Worm (Caenorhabditis elegans) whole organism, young adult: ENCODE measurements around the gene W08E12.5.
"Not testable (repeated sequence)": the region's sequence is repeated elsewhere in the genome, so short reads cannot be mapped to it uniquely, and the experiment has no call there.

Experiments
- B0019.2 ChIP-seq: fragments of 200-800 bp; sonication (Bioruptor generic); conservative IDR thresholded peaks from 2 replicates; pipeline ENCODE4 v1.3.6; 2022; ENCODE audit warnings: missing genetic modification reagents, missing genetic modification characterization, missing compliant biosample characterization
- B0261.1 ChIP-seq: sonication (generic microtip); optimal IDR thresholded peaks from 2 replicates; lab custom pipeline; 2016; ENCODE audit warnings: mild to moderate bottlenecking, missing genetic modification characterization, moderate library complexity, missing compliant biosample characterization
- D2030.7 ChIP-seq: fragments of 200-800 bp; sonication (Bioruptor generic); IDR thresholded peaks from 2 replicates; pipeline ENCODE4 v1.3.6; 2022; ENCODE audit warnings: missing genetic modification reagents, missing genetic modification characterization, missing compliant biosample characterization
- F39B2.1 ChIP-seq: fragments of 200-800 bp; sonication (Bioruptor generic); IDR thresholded peaks from 2 replicates; pipeline ENCODE4 v1.3.6; 2022; ENCODE audit warnings: missing genetic modification reagents, missing genetic modification characterization, missing compliant biosample characterization
- F57C9.4 ChIP-seq: sonication (generic microtip); optimal IDR thresholded peaks from 2 replicates; lab custom pipeline; 2017; ENCODE audit warnings: mild to moderate bottlenecking, missing genetic modification characterization, missing compliant biosample characterization
- K12H6.12 ChIP-seq: fragments of 200-800 bp; sonication (Bioruptor generic); optimal IDR thresholded peaks from 2 replicates; lab custom pipeline; 2018; ENCODE audit warnings: mild to moderate bottlenecking, missing genetic modification characterization, missing compliant biosample characterization
- Y53F4B.3 ChIP-seq: fragments of 200-800 bp; sonication (Bioruptor generic); IDR thresholded peaks from 2 replicates; pipeline ENCODE4 v1.3.6; 2022; ENCODE audit warnings: missing genetic modification reagents, missing genetic modification characterization, missing compliant biosample characterization
- Y56A3A.18 ChIP-seq: fragments of 200-800 bp; sonication (Bioruptor generic); IDR thresholded peaks from 2 replicates; pipeline ENCODE4 v1.3.6; 2022; ENCODE audit warnings: missing genetic modification reagents, missing genetic modification characterization, missing compliant biosample characterization
- Y95B8A.8 ChIP-seq: fragments of 200-800 bp; sonication (Bioruptor generic); IDR thresholded peaks from 2 replicates; pipeline ENCODE4 v1.3.6; 2022; ENCODE audit warnings: missing genetic modification reagents, missing genetic modification characterization, missing compliant biosample characterization
- aptf-2 ChIP-seq: fragments of 200-800 bp; sonication (Bioruptor generic); conservative IDR thresholded peaks from 2 replicates; pipeline ENCODE4 v1.3.6; 2022; ENCODE audit warnings: missing genetic modification reagents, missing genetic modification characterization, missing compliant biosample characterization
- athp-1 ChIP-seq: sonication (generic microtip); optimal IDR thresholded peaks from 2 replicates; lab custom pipeline; 2017; ENCODE audit warnings: mild to moderate bottlenecking, missing genetic modification characterization, missing compliant biosample characterization
- attf-3 ChIP-seq: fragments of 200-800 bp; sonication (Bioruptor generic); conservative IDR thresholded peaks from 2 replicates; pipeline ENCODE4 v1.3.6; 2022; ENCODE audit warnings: missing genetic modification reagents, missing genetic modification characterization, missing compliant biosample characterization
- attf-5 ChIP-seq: fragments of 200-800 bp; sonication (Bioruptor generic); optimal IDR thresholded peaks from 2 replicates; lab custom pipeline; 2018; ENCODE audit warnings: mild to moderate bottlenecking, missing genetic modification characterization, missing compliant biosample characterization
- bed-1 ChIP-seq: fragments of 200-800 bp; sonication (Bioruptor generic); IDR thresholded peaks from 2 replicates; pipeline ENCODE4 v1.3.6; 2022; ENCODE audit warnings: missing genetic modification reagents, missing genetic modification characterization, missing compliant biosample characterization
- ceh-100 ChIP-seq: fragments of 200-800 bp; sonication (Bioruptor generic); IDR thresholded peaks from 2 replicates; pipeline ENCODE4 v1.3.6; 2022; ENCODE audit warnings: missing genetic modification reagents, missing genetic modification characterization, missing compliant biosample characterization
- ceh-27 ChIP-seq: fragments of 200-800 bp; sonication (Bioruptor generic); optimal IDR thresholded peaks from 2 replicates; lab custom pipeline; 2018; ENCODE audit warnings: mild to moderate bottlenecking, missing genetic modification characterization, moderate library complexity, missing compliant biosample characterization
- ceh-58 ChIP-seq: fragments of 200-800 bp; sonication (Bioruptor generic); IDR thresholded peaks from 2 replicates; pipeline ENCODE4 v1.3.6; 2022; ENCODE audit warnings: missing genetic modification characterization, missing compliant biosample characterization
- egrh-3 ChIP-seq: fragments of 200-800 bp; sonication (Bioruptor generic); IDR thresholded peaks from 2 replicates; pipeline ENCODE4 v1.3.6; 2022; ENCODE audit warnings: missing genetic modification reagents, missing genetic modification characterization, missing compliant biosample characterization
- ets-4 ChIP-seq: fragments of 200-800 bp; sonication (Bioruptor generic); optimal IDR thresholded peaks from 2 replicates; lab custom pipeline; 2018; ENCODE audit warnings: mild to moderate bottlenecking, missing genetic modification characterization, missing compliant biosample characterization
- hlh-12 ChIP-seq: sonication (generic microtip); optimal IDR thresholded peaks from 2 replicates; lab custom pipeline; 2016; ENCODE audit warnings: missing genetic modification characterization, missing compliant biosample characterization
- hmg-1.2 ChIP-seq: fragments of 200-800 bp; sonication (Bioruptor generic); IDR thresholded peaks from 2 replicates; pipeline ENCODE4 v1.3.6; 2022; ENCODE audit warnings: missing genetic modification reagents, missing genetic modification characterization, missing compliant biosample characterization
- hsf-1 ChIP-seq: fragments of 200-800 bp; sonication (Bioruptor generic); IDR thresholded peaks from 2 replicates; pipeline ENCODE4 v1.3.6; 2022; ENCODE audit warnings: missing genetic modification reagents, missing genetic modification characterization, missing compliant biosample characterization
- lag-1 ChIP-seq: fragments of 200-800 bp; sonication (Bioruptor generic); IDR thresholded peaks from 2 replicates; pipeline ENCODE4 v1.3.6; 2022; ENCODE audit warnings: missing genetic modification reagents, missing genetic modification characterization, missing compliant biosample characterization
- let-607 ChIP-seq, 2 experiments: fragments of 200-800 bp in 1 of 2; sonication (Bioruptor generic) in 1 of 2; sonication (generic microtip) in 1 of 2; optimal IDR thresholded peaks; 2 replicates each; lab custom pipeline; 2016 to 2018; ENCODE audit warnings: mild to moderate bottlenecking in 2 of 2, missing compliant biosample characterization in 2 of 2, missing genetic modification characterization in 2 of 2, moderate library complexity in 2 of 2, missing genotype in 1 of 2
- lin-26 ChIP-seq: fragments of 200-800 bp; sonication (Bioruptor generic); IDR thresholded peaks from 2 replicates; pipeline ENCODE4 v1.3.6; 2022; ENCODE audit warnings: missing genetic modification reagents, missing genetic modification characterization, missing compliant biosample characterization
- lir-1 ChIP-seq: fragments of 200-800 bp; sonication (Bioruptor generic); conservative IDR thresholded peaks from 2 replicates; pipeline ENCODE4 v1.3.6; 2022; ENCODE audit warnings: missing genetic modification reagents, missing genetic modification characterization, missing compliant biosample characterization
- madf-6 ChIP-seq: fragments of 200-800 bp; sonication (Bioruptor generic); IDR thresholded peaks from 2 replicates; pipeline ENCODE4 v1.3.6; 2022; ENCODE audit warnings: missing genetic modification reagents, missing genetic modification characterization, missing compliant biosample characterization
- nfya-1 ChIP-seq: sonication (generic microtip); optimal IDR thresholded peaks from 2 replicates; lab custom pipeline; 2017; ENCODE audit warnings: antibody characterized with exemption, missing compliant biosample characterization, missing genetic modification characterization, borderline replicate concordance; ENCODE audit not compliant: insufficient read depth
- nhr-120 ChIP-seq: fragments of 200-800 bp; sonication (Bioruptor generic); IDR thresholded peaks from 2 replicates; pipeline ENCODE4 v1.3.6; 2022; ENCODE audit warnings: missing genetic modification characterization, missing compliant biosample characterization
- nhr-80 ChIP-seq: sonication (generic microtip); optimal IDR thresholded peaks from 2 replicates; lab custom pipeline; 2016; ENCODE audit warnings: missing genetic modification characterization, missing compliant biosample characterization
- rec-8 ChIP-seq, 2 experiments: sonication (generic microtip); optimal IDR thresholded peaks; 2 replicates each; lab custom pipeline; 2016; ENCODE audit warnings: mild to moderate bottlenecking in 2 of 2, missing genetic modification characterization in 2 of 2, missing genetic modification reagents in 2 of 2, missing genotype in 2 of 2, missing biosample characterization in 1 of 2, missing compliant biosample characterization in 1 of 2, moderate library complexity in 1 of 2
- rpc-1 ChIP-seq, 2 experiments: fragments of 150-350 bp in 1 of 2; sonication (generic microtip) in 1 of 2; optimal IDR thresholded peaks; 2 replicates each; lab custom pipeline; 2014 to 2018; ENCODE audit warnings: missing biosample characterization in 1 of 2, missing genetic modification characterization in 1 of 2, missing genetic modification reagents in 1 of 2, missing genotype in 1 of 2
- sdz-38 ChIP-seq: sonication (generic microtip); optimal IDR thresholded peaks from 2 replicates; lab custom pipeline; 2016; ENCODE audit warnings: missing genotype, missing genetic modification characterization, missing compliant biosample characterization
- snpc-1.3 ChIP-seq: sonication (generic microtip); optimal IDR thresholded peaks from 2 replicates; lab custom pipeline; 2017; ENCODE audit warnings: missing genetic modification characterization, mild to moderate bottlenecking, missing compliant biosample characterization, antibody characterized with exemption, moderate library complexity, missing genotype, missing genetic modification reagents; ENCODE audit not compliant: insufficient read depth
- snpc-3.4 ChIP-seq: sonication (generic microtip); optimal IDR thresholded peaks from 2 replicates; lab custom pipeline; 2017; ENCODE audit warnings: missing genetic modification characterization, mild to moderate bottlenecking, missing compliant biosample characterization, antibody characterized with exemption, moderate library complexity, missing genotype, missing genetic modification reagents
- tlf-1 ChIP-seq: fragments of 200-800 bp; sonication (Bioruptor generic); optimal IDR thresholded peaks from 2 replicates; lab custom pipeline; 2018; ENCODE audit warnings: mild to moderate bottlenecking, missing genetic modification characterization, missing compliant biosample characterization
- unc-130 ChIP-seq: sonication (generic microtip); optimal IDR thresholded peaks from 2 replicates; lab custom pipeline; 2016; ENCODE audit warnings: missing genetic modification reagents, missing genetic modification characterization, missing compliant biosample characterization
- ztf-25 ChIP-seq: fragments of 200-800 bp; sonication (Bioruptor generic); IDR thresholded peaks from 2 replicates; pipeline ENCODE4 v1.3.6; 2022; ENCODE audit warnings: missing genetic modification reagents, missing genetic modification characterization, missing compliant biosample characterization
- ztf-6 ChIP-seq: fragments of 200-800 bp; sonication (Bioruptor generic); IDR thresholded peaks from 2 replicates; pipeline ENCODE4 v1.3.6; 2022; ENCODE audit warnings: missing genetic modification reagents, missing genetic modification characterization, missing compliant biosample characterization

The W08E12.5 gene

ce11 chrIV:3313311-3313710 is 12.7 kb downstream of the W08E12.5 start (continued):
- peak; percentile 92 for TF ChIP-seq nhr-120 (GFP tag; lab: Robert Waterston, UW)

- TF ChIP-seq hmg-1.2: peak; percentile 45; the same call in 1 of the 2 replicates
Measured at ce11 chrIV:3314099-3314498, 13.5 kb downstream of the W08E12.5 start.

ce11 chrIV:3320778-3321177 is 20.2 kb downstream of the W08E12.5 start:
- peak; percentile 81 for TF ChIP-seq egrh-3

ce11 chrIV:3331758-3332157 is 31.2 kb downstream of the W08E12.5 start, which contains the start of gene F42A6.5:
Gene F42A6.5 (minus strand): TSS chrIV:3331858.
- TF ChIP-seq nfya-1 (tag; lab: Kevin White, UChicago); ets-4 (GFP tag; lab: Kevin White, UChicago); ztf-25 (GFP tag; lab: Robert Waterston, UW): not testable (repeated sequence)

ce11 chrIV:3336585-3336984 is 36.0 kb downstream of the W08E12.5 start, which contains the start of gene F42A6.6:
Gene F42A6.6 (minus strand): TSS chrIV:3336873.
- TF ChIP-seq let-607 (tag; optimal IDR thresholded peaks at IDR 0.05; lab: Kevin White, UChicago): peak; percentile 29 to 48
- TF ChIP-seq rpc-1 (optimal IDR thresholded peaks at IDR 0.05; lab: Kevin White, UChicago): no peak
- peak; percentile 10 for TF ChIP-seq rpc-1 (tag; optimal IDR thresholded peaks at IDR 0.05; lab: Kevin White, UChicago)
- peak; percentile 51 for TF ChIP-seq K12H6.12 (tag; lab: Kevin White, UChicago)
- peak; percentile 72; the same call in 1 of the 2 replicates for TF ChIP-seq ceh-58 (GFP tag; lab: Robert Waterston, UW)
- peak; percentile 42; the same call in 1 of the 2 replicates for TF ChIP-seq attf-3 (GFP tag; lab: Robert Waterston, UW)
- TF ChIP-seq tlf-1 (GFP tag; lab: Kevin White, UChicago): peak; percentile 86
- no peak for TF ChIP-seq lag-1 (GFP tag; lab: Robert Waterston, UW)
- TF ChIP-seq bed-1 (GFP tag; lab: Robert Waterston, UW): no peak
- TF ChIP-seq F39B2.1 (GFP tag; lab: Robert Waterston, UW): peak; percentile 75; the same call in 1 of the 2 replicates
- TF ChIP-seq hmg-1.2: peak; percentile 60
- TF ChIP-seq egrh-3: no peak
- peak; percentile 52; the same call in 1 of the 2 replicates for TF ChIP-seq ztf-6
- peak; percentile 42 for TF ChIP-seq attf-5 (GFP tag; lab: Kevin White, UChicago)
- TF ChIP-seq hlh-12 (tag; lab: Kevin White, UChicago): no peak
- TF ChIP-seq snpc-1.3: peak; percentile 46
- TF ChIP-seq Y95B8A.8 (GFP tag; lab: Robert Waterston, UW): no peak; the same call in 1 of the 2 replicates
- 0 out of 2 replicates have a peak, but pooled peaks have one; percentile 79 for TF ChIP-seq nhr-120 (GFP tag; lab: Robert Waterston, UW)
- TF ChIP-seq hsf-1 (GFP tag; lab: Robert Waterston, UW): no peak; the same call in 1 of the 2 replicates
- peak; percentile 66 for TF ChIP-seq F57C9.4 (tag; lab: Kevin White, UChicago)
- peak; percentile 37 to 45 for TF ChIP-seq rec-8 (tag; optimal IDR thresholded peaks at IDR 0.05; lab: Kevin White, UChicago)
- TF ChIP-seq ceh-27: peak; percentile 11
- TF ChIP-seq Y53F4B.3 (GFP tag; lab: Robert Waterston, UW): no peak
- TF ChIP-seq B0261.1: peak; percentile 31
- no peak for TF ChIP-seq B0019.2
- TF ChIP-seq snpc-3.4 (tag; lab: Kevin White, UChicago): peak; percentile 78
- TF ChIP-seq D2030.7 (GFP tag; lab: Robert Waterston, UW): peak; percentile 20; the same call in 1 of the 2 replicates
- TF ChIP-seq Y56A3A.18: peak; percentile 83; the same call in 1 of the 2 replicates
- no peak for TF ChIP-seq nhr-80 (tag; lab: Kevin White, UChicago)
- TF ChIP-seq athp-1 (tag; lab: Kevin White, UChicago): peak; percentile 85
- TF ChIP-seq lin-26 (GFP tag; lab: Robert Waterston, UW): peak; percentile 64
- TF ChIP-seq sdz-38: no peak
- 0 out of 2 replicates have a peak, but pooled peaks have one; percentile 39 for TF ChIP-seq lir-1 (GFP tag; lab: Robert Waterston, UW)
- peak; percentile 78 for TF ChIP-seq unc-130
- TF ChIP-seq aptf-2 (GFP tag; lab: Robert Waterston, UW): no peak
- peak; percentile 82 for TF ChIP-seq madf-6 (GFP tag; lab: Robert Waterston, UW)
- peak; percentile 72 for TF ChIP-seq ceh-100 (GFP tag; lab: Robert Waterston, UW)
